Worm (Caenorhabditis elegans): ENCODE measurements around the gene nfyc-1.

ce11 chrII:4793-5192 lies 38.9 kb upstream of the nfyc-1 start:
- TF ChIP-seq ama-1 (optimal IDR thresholded peaks at IDR 0.05), result no peak
- no peak for TF ChIP-seq nhr-11 (tag; optimal IDR thresholded peaks at IDR 0.05)
- TF ChIP-seq F13H6.1 (tag; optimal IDR thresholded peaks at IDR 0.05), result no peak
- TF ChIP-seq ceh-2 (tag; optimal IDR thresholded peaks at IDR 0.05), result no peak
- no peak for TF ChIP-seq lin-11 (tag; optimal IDR thresholded peaks at IDR 0.05)
- TF ChIP-seq hlh-15 (tag; optimal IDR thresholded peaks at IDR 0.05), result no peak
- TF ChIP-seq eyg-1 (tag; optimal IDR thresholded peaks at IDR 0.05), result no peak
- no peak for TF ChIP-seq nfya-1 (tag; optimal IDR thresholded peaks at IDR 0.05)
- TF ChIP-seq gmeb-2 (tag; optimal IDR thresholded peaks at IDR 0.05), result no peak
- TF ChIP-seq elt-2 (tag; optimal IDR thresholded peaks at IDR 0.05), result no peak
- TF ChIP-seq ceh-9 (tag; optimal IDR thresholded peaks at IDR 0.05), result no peak
- TF ChIP-seq pag-3 (tag; optimal IDR thresholded peaks at IDR 0.05; ENCODE audit: borderline replicate concordance), result no peak
- TF ChIP-seq unc-86 (tag; optimal IDR thresholded peaks at IDR 0.05), result no peak
- TF ChIP-seq npax-4 (tag; optimal IDR thresholded peaks at IDR 0.05), result no peak
